Worm (Caenorhabditis elegans): Measurements from ENCODE around the gene C49G7.13.

DNA sequence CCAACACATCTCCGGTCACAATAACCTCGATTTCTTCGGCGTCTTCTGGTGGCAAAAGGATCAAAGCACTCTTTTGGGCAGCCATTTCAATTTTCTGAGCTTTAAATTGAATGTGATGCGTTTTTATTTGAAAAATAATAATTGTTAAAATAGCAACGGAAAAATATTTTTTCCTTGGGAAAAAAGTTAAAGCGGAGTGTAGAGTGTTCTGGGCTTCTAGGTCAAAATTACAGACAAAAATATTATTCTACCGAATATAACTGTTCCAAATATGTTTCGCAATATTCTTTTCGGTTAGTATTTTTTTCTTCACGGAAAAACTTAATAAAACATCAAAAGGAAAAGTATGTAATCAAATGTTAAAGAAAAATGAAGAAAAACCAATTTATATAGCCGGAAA, 19.1 kb downstream of the C49G7.13 start, which contains the start of gene djr-1.2:
- TF ChIP-seq duxl-1 (tag; optimal IDR thresholded peaks at IDR 0.05; ENCODE audit: poor library complexity) = no peak
- no peak for TF ChIP-seq pqm-1 (tag; optimal IDR thresholded peaks at IDR 0.05)
- TF ChIP-seq nhr-102 (tag; optimal IDR thresholded peaks at IDR 0.05) = no peak
